Worm (Caenorhabditis elegans): Measurements from ENCODE around the gene C34D4.10.
A peak's percentile ranks its signal among the peaks of the same experiment; 100 is the strongest.

Gene C34D4.10

ce11 chrIV:7107893-7108292 is 13.3 kb downstream of the C34D4.10 start, which contains the start of gene ZC477.2:
Gene ZC477.2, plus strand, starts transcription at chrIV:7108193.
- TF ChIP-seq lsy-2 (tag; optimal IDR thresholded peaks at IDR 0.05) (no peak), ceh-16 (tag; optimal IDR thresholded peaks at IDR 0.05) (no peak), nhr-11 (tag; optimal IDR thresholded peaks at IDR 0.05) (no peak), lin-39 (tag; optimal IDR thresholded peaks at IDR 0.05) (no peak), ztf-11 (tag; optimal IDR thresholded peaks at IDR 0.05) (no peak), sem-4 (tag; optimal IDR thresholded peaks at IDR 0.05) (no peak), F13H6.1 (tag; optimal IDR thresholded peaks at IDR 0.05) (no peak), R02D3.7 (tag; optimal IDR thresholded peaks at IDR 0.05) (no peak), mab-5 (tag; optimal IDR thresholded peaks at IDR 0.05) (no peak), nhr-237 (tag; optimal IDR thresholded peaks at IDR 0.05) (no peak), nhr-12 (tag; optimal IDR thresholded peaks at IDR 0.05) (no peak), nhr-129 (tag; optimal IDR thresholded peaks at IDR 0.05) (no peak), elt-3 (tag; optimal IDR thresholded peaks at IDR 0.05) (no peak), lin-11 (tag; optimal IDR thresholded peaks at IDR 0.05) (no peak), egl-27 (tag; optimal IDR thresholded peaks at IDR 0.05) (no peak), nhr-25 (tag; optimal IDR thresholded peaks at IDR 0.05) (no peak)

DNA sequence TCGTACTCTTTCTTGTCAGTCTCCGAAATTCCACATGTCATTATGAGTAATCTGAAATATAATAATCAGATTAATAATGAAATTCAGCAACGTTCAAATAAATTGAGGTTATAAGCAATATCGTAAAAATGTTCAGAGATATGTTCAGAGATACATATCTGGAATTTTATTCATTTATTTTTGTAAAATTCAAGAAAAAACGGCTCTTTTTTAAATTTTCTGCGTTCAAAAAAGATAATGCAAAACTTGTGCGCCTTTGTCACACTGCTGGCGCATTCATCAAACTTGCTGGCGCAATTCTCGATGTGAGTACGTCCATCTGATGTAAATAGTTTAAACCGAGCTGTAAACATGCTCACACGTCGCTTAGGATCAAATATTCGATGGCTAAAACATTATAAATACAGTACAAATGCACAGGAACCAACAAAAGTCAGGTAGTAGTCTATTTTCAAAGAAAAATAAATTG is 18.0 kb downstream of the C34D4.10 start, which contains the start of the genes rde-8 and ZC477.3:
Gene rde-8, minus strand, starts transcription at position 51 of the 469 bp plus-strand sequence.
Gene ZC477.3, plus strand, starts transcription at position 282 of the 469 bp plus-strand sequence.
- peak; percentile 45 for TF ChIP-seq egl-27 (tag; optimal IDR thresholded peaks at IDR 0.05)
- no peak for TF ChIP-seq nhr-11 (tag; optimal IDR thresholded peaks at IDR 0.05)
- no peak for TF ChIP-seq ceh-16 (tag; optimal IDR thresholded peaks at IDR 0.05)
- no peak for TF ChIP-seq dmd-4 (tag; optimal IDR thresholded peaks at IDR 0.05)
- TF ChIP-seq ZK546.5 (tag; optimal IDR thresholded peaks at IDR 0.05) = peak; percentile 15
- TF ChIP-seq unc-39 (tag; optimal IDR thresholded peaks at IDR 0.05) = no peak
- TF ChIP-seq peb-1 (tag; optimal IDR thresholded peaks at IDR 0.05) = no peak
- TF ChIP-seq F13H6.1 (tag; optimal IDR thresholded peaks at IDR 0.05) = peak; percentile 66
- peak; percentile 67 to 89 for TF ChIP-seq lsy-2 (tag; optimal IDR thresholded peaks at IDR 0.05)
- TF ChIP-seq C34F6.9 (tag; optimal IDR thresholded peaks at IDR 0.05) = peak; percentile 85
- peak; percentile 83 for TF ChIP-seq gmeb-1 (tag; optimal IDR thresholded peaks at IDR 0.05)
- TF ChIP-seq nhr-25 (tag; optimal IDR thresholded peaks at IDR 0.05) = peak; percentile 70
- TF ChIP-seq mbf-1 (tag; optimal IDR thresholded peaks at IDR 0.05) = no peak
- TF ChIP-seq crh-2 (tag; optimal IDR thresholded peaks at IDR 0.05) = peak; percentile 80
- peak; percentile 41 for TF ChIP-seq mab-5 (tag; optimal IDR thresholded peaks at IDR 0.05)
- no peak for TF ChIP-seq lin-39 (tag; optimal IDR thresholded peaks at IDR 0.05)
- no peak for TF ChIP-seq snpc-4 (tag; optimal IDR thresholded peaks at IDR 0.05)
- peak; percentile 47 for TF ChIP-seq nhr-10 (tag; optimal IDR thresholded peaks at IDR 0.05)
- TF ChIP-seq lin-11 (tag; optimal IDR thresholded peaks at IDR 0.05) = peak; percentile 32
- peak; percentile 50 for TF ChIP-seq lin-13 (GFP tag; optimal IDR thresholded peaks at IDR 0.05)
- no peak for TF ChIP-seq nhr-6 (tag; optimal IDR thresholded peaks at IDR 0.05)
- TF ChIP-seq Y55F3AM.14 (GFP tag; optimal IDR thresholded peaks at IDR 0.05) = no peak
- TF ChIP-seq nhr-77 (tag; optimal IDR thresholded peaks at IDR 0.05) = no peak
- no peak for TF ChIP-seq ceh-82 (tag; optimal IDR thresholded peaks at IDR 0.05)
- TF ChIP-seq blmp-1 (tag; optimal IDR thresholded peaks at IDR 0.05; ENCODE audit: insufficient read depth) = no peak
- TF ChIP-seq ama-1 (optimal IDR thresholded peaks at IDR 0.05) = peak; percentile 22
- no peak for TF ChIP-seq mdl-1 (tag; optimal IDR thresholded peaks at IDR 0.05)
- peak; percentile 14 for TF ChIP-seq sem-4 (tag; optimal IDR thresholded peaks at IDR 0.05)
- no peak for TF ChIP-seq zag-1 (tag; optimal IDR thresholded peaks at IDR 0.05)
- peak; percentile 36 for TF ChIP-seq sma-3 (GFP tag; optimal IDR thresholded peaks at IDR 0.05)
- no peak for TF ChIP-seq unc-62 (GFP tag; optimal IDR thresholded peaks at IDR 0.05)
- peak; percentile 57 for TF ChIP-seq nhr-129 (tag; optimal IDR thresholded peaks at IDR 0.05)
- TF ChIP-seq R02D3.7 (tag; optimal IDR thresholded peaks at IDR 0.05) = peak; percentile 23
- no peak for TF ChIP-seq aly-2 (tag; optimal IDR thresholded peaks at IDR 0.05)
- TF ChIP-seq nhr-23 (tag; optimal IDR thresholded peaks at IDR 0.05) = no peak
- TF ChIP-seq elt-3 (tag; optimal IDR thresholded peaks at IDR 0.05) = no peak
- no peak for TF ChIP-seq ztf-11 (tag; optimal IDR thresholded peaks at IDR 0.05)
- no peak for TF ChIP-seq nhr-237 (tag; optimal IDR thresholded peaks at IDR 0.05)
- no peak for TF ChIP-seq ztf-1 (GFP tag; conservative IDR thresholded peaks at IDR 0.05)
- TF ChIP-seq sma-9 (GFP tag; optimal IDR thresholded peaks at IDR 0.05) = peak; percentile 80
- no peak for TF ChIP-seq sma-9 (tag; optimal IDR thresholded peaks at IDR 0.05)
- TF ChIP-seq ztf-4 (tag; optimal IDR thresholded peaks at IDR 0.05) = no peak
- TF ChIP-seq elt-1 (tag; optimal IDR thresholded peaks at IDR 0.05) = no peak
- no peak for TF ChIP-seq nhr-12 (tag; optimal IDR thresholded peaks at IDR 0.05)
- TF ChIP-seq skn-1 (tag; optimal IDR thresholded peaks at IDR 0.05) = no peak
- peak; percentile 47 for TF ChIP-seq fos-1 (tag; optimal IDR thresholded peaks at IDR 0.05)
- peak; percentile 54 for TF ChIP-seq nhr-21 (tag; optimal IDR thresholded peaks at IDR 0.05)
- TF ChIP-seq unc-55 (GFP tag; optimal IDR thresholded peaks at IDR 0.05) = no peak
- no peak for TF ChIP-seq alr-1 (tag; optimal IDR thresholded peaks at IDR 0.05)
